Worm (Caenorhabditis elegans) whole organism, L4 larva: Measurements from ENCODE around the gene tdpo-1.

Experiments
- daf-16 ChIP-seq, 3 experiments: sonication (generic microtip); optimal IDR thresholded peaks; 2 replicates each; lab custom pipeline; 2016 to 2017; ENCODE audit warnings: missing genetic modification characterization in 3 of 3, missing genetic modification reagents in 3 of 3, mild to moderate bottlenecking in 2 of 3, missing compliant biosample characterization in 2 of 3, missing biosample characterization in 1 of 3, moderate library complexity in 1 of 3
- lin-15B ChIP-seq: fragments of 150-350 bp; sonication (generic microtip); optimal IDR thresholded peaks from 3 replicates; lab custom pipeline; 2014; ENCODE audit warnings: missing biosample characterization, missing genetic modification characterization
- lir-3 ChIP-seq: sonication (generic microtip); optimal IDR thresholded peaks from 2 replicates; lab custom pipeline; 2016; ENCODE audit warnings: mild to moderate bottlenecking, missing genetic modification characterization, missing compliant biosample characterization

- TF ChIP-seq lir-3: no peak
- TF ChIP-seq lin-15B: no peak
- TF ChIP-seq daf-16 (GFP tag; optimal IDR thresholded peaks at IDR 0.05; lab: Kevin White, UChicago): no peak
- TF ChIP-seq daf-16 (tag; optimal IDR thresholded peaks at IDR 0.05; lab: Kevin White, UChicago): no peak
These were observed at the start of gene tdpo-1 for ce11 chrIV:1959554-1959953.
